Worm (Caenorhabditis elegans) whole organism, L1 larva: ENCODE measurements around the gene B0554.4.
A peak's percentile ranks its signal among the peaks of the same experiment; 100 is the strongest.

Source experiments
- aha-1 ChIP-seq: fragments of 150-350 bp; optimal IDR thresholded peaks from 2 replicates; lab custom pipeline; 2014; ENCODE audit warnings: missing biosample characterization, missing genetic modification characterization
- alr-1 ChIP-seq: fragments of 200-800 bp; sonication (Bioruptor generic); optimal IDR thresholded peaks from 2 replicates; lab custom pipeline; 2018; ENCODE audit warnings: borderline replicate concordance, mild to moderate bottlenecking, missing genetic modification characterization, missing compliant biosample characterization
- aly-2 ChIP-seq: fragments of 150-350 bp; optimal IDR thresholded peaks from 2 replicates; lab custom pipeline; 2014; ENCODE audit warnings: missing biosample characterization, missing genetic modification characterization
- ama-1 ChIP-seq: fragments of 150-350 bp; optimal IDR thresholded peaks from 2 replicates; lab custom pipeline; 2014
- ceh-8 ChIP-seq: fragments of 200-800 bp; sonication (Bioruptor generic); optimal IDR thresholded peaks from 2 replicates; lab custom pipeline; 2018; ENCODE audit warnings: mild to moderate bottlenecking, missing genetic modification characterization, moderate library complexity, missing compliant biosample characterization
- ceh-82 ChIP-seq, 3 experiments: fragments of 150-350 bp in 1 of 3; sonication (generic microtip) in 2 of 3; optimal IDR thresholded peaks; 2 replicates each; lab custom pipeline; 2014 to 2017; ENCODE audit warnings: missing biosample characterization in 3 of 3, missing genetic modification characterization in 3 of 3
- ceh-90 ChIP-seq: sonication (generic microtip); optimal IDR thresholded peaks from 2 replicates; lab custom pipeline; 2016; ENCODE audit warnings: missing genetic modification characterization, missing compliant biosample characterization
- dpl-1 ChIP-seq, 3 experiments: fragments of 150-350 bp in 2 of 3; sonication (generic microtip) in 1 of 3; optimal IDR thresholded peaks; 2 replicates each; lab custom pipeline; 2014 to 2017; ENCODE audit warnings: missing biosample characterization in 3 of 3, missing genetic modification characterization in 3 of 3, missing genetic modification reagents in 3 of 3
- dsc-1 ChIP-seq: sonication (generic microtip); optimal IDR thresholded peaks from 2 replicates; lab custom pipeline; 2016; ENCODE audit warnings: mild to moderate bottlenecking, missing genetic modification characterization, missing compliant biosample characterization
- efl-1 ChIP-seq, 4 experiments: fragments of 150-350 bp; optimal IDR thresholded peaks in 3 of 4; peaks in 1 of 4; 1 replicate in 1 of 4; 2 replicates in 3 of 4; lab custom pipeline; 2014; ENCODE audit warnings: missing biosample characterization in 2 of 4, missing genetic modification characterization in 2 of 4, missing genetic modification reagents in 2 of 4
- efl-3 ChIP-seq: fragments of 200-800 bp; sonication (Bioruptor generic); optimal IDR thresholded peaks from 2 replicates; lab custom pipeline; 2018; ENCODE audit warnings: mild to moderate bottlenecking, missing genetic modification characterization, missing compliant biosample characterization
- egl-13 ChIP-seq: sonication (generic microtip); optimal IDR thresholded peaks from 2 replicates; lab custom pipeline; 2016; ENCODE audit warnings: missing genotype, missing genetic modification reagents, missing genetic modification characterization, missing compliant biosample characterization
- egl-27 ChIP-seq, 2 experiments: fragments of 150-350 bp in 1 of 2; sonication (generic microtip); optimal IDR thresholded peaks; 3 replicates each; lab custom pipeline; 2017 to 2018; ENCODE audit warnings: missing biosample characterization in 2 of 2, missing genetic modification characterization in 2 of 2, missing genetic modification reagents in 2 of 2
- elt-2 ChIP-seq: sonication (generic microtip); optimal IDR thresholded peaks from 2 replicates; lab custom pipeline; 2016; ENCODE audit warnings: missing genetic modification characterization, mild to moderate bottlenecking, inconsistent platforms, missing compliant biosample characterization, missing genetic modification reagents
- ets-5 ChIP-seq: fragments of 200-800 bp; sonication (Bioruptor generic); IDR thresholded peaks from 2 replicates; pipeline ENCODE4 v1.3.6; 2022; ENCODE audit warnings: missing genetic modification characterization, missing compliant biosample characterization
- fos-1 ChIP-seq: fragments of 150-350 bp; optimal IDR thresholded peaks from 2 replicates; lab custom pipeline; 2014; ENCODE audit warnings: missing biosample characterization, missing genetic modification characterization
- grh-1 ChIP-seq: fragments of 200-800 bp; sonication (Bioruptor generic); IDR thresholded peaks from 2 replicates; pipeline ENCODE4 v1.3.6; 2022; ENCODE audit warnings: missing genetic modification reagents, missing genetic modification characterization, missing compliant biosample characterization
- hlh-17 ChIP-seq: fragments of 200-800 bp; sonication (Bioruptor generic); optimal IDR thresholded peaks from 2 replicates; lab custom pipeline; 2018; ENCODE audit warnings: missing genetic modification characterization, mild to moderate bottlenecking, missing compliant biosample characterization, moderate library complexity, borderline replicate concordance
- jun-1 ChIP-seq: fragments of 150-350 bp; optimal IDR thresholded peaks from 2 replicates; lab custom pipeline; 2014; ENCODE audit warnings: missing biosample characterization, missing genetic modification reagents, missing genetic modification characterization
- lin-39 ChIP-seq: fragments of 150-350 bp; optimal IDR thresholded peaks from 2 replicates; lab custom pipeline; 2014; ENCODE audit warnings: missing biosample characterization, missing genetic modification reagents, missing genetic modification characterization
- lir-3 ChIP-seq: sonication (generic microtip); optimal IDR thresholded peaks from 2 replicates; lab custom pipeline; 2016; ENCODE audit warnings: mild to moderate bottlenecking, missing genetic modification characterization, moderate library complexity, missing compliant biosample characterization; ENCODE audit not compliant: poor library complexity
- lsy-2 ChIP-seq, 2 experiments: fragments of 150-350 bp; optimal IDR thresholded peaks; 2 replicates each; lab custom pipeline; 2014; ENCODE audit warnings: missing biosample characterization in 2 of 2, missing genetic modification characterization in 2 of 2
- nhr-237 ChIP-seq: fragments of 150-350 bp; optimal IDR thresholded peaks from 2 replicates; lab custom pipeline; 2014; ENCODE audit warnings: missing biosample characterization, missing genetic modification characterization
- rnt-1 ChIP-seq: sonication (generic microtip); optimal IDR thresholded peaks from 2 replicates; lab custom pipeline; 2016; ENCODE audit warnings: mild to moderate bottlenecking, missing genetic modification characterization, moderate library complexity, missing compliant biosample characterization
- tlp-1 ChIP-seq: fragments of 150-350 bp; optimal IDR thresholded peaks from 2 replicates; lab custom pipeline; 2014; ENCODE audit warnings: missing biosample characterization, missing genetic modification characterization
- unc-62 ChIP-seq: fragments of 150-350 bp; optimal IDR thresholded peaks from 2 replicates; lab custom pipeline; 2014; ENCODE audit warnings: missing biosample characterization, missing genetic modification reagents, missing genetic modification characterization
- unc-86 ChIP-seq: sonication (generic microtip); optimal IDR thresholded peaks from 2 replicates; lab custom pipeline; 2016; ENCODE audit warnings: missing genetic modification characterization, missing compliant biosample characterization
- vab-15 ChIP-seq: sonication (generic microtip); optimal IDR thresholded peaks from 2 replicates; lab custom pipeline; 2017; ENCODE audit warnings: missing genotype, mild to moderate bottlenecking, missing genetic modification characterization, missing compliant biosample characterization
- ztf-11 ChIP-seq, 2 experiments: sonication (generic microtip); optimal IDR thresholded peaks; 2 replicates each; lab custom pipeline; 2016 to 2017; ENCODE audit warnings: missing genetic modification characterization in 2 of 2, missing biosample characterization in 1 of 2, missing compliant biosample characterization in 1 of 2
- ztf-4 ChIP-seq: fragments of 150-350 bp; optimal IDR thresholded peaks from 2 replicates; lab custom pipeline; 2014; ENCODE audit warnings: missing biosample characterization, missing genetic modification characterization

B0554.4 gene

ce11 chrV:424140-424539, 4.8 kb upstream of the B0554.4 start, which contains the start of gene B0554.5:
TSS of gene B0554.5 (plus strand) at chrV:424440.
- TF ChIP-seq ama-1 (lab: Kevin White, UChicago) (no peak), ceh-90 (no peak), egl-13 (tag; lab: Kevin White, UChicago) (no peak), rnt-1 (tag; lab: Kevin White, UChicago) (no peak)

ce11 chrV:432991-433390, 4.0 kb downstream of the B0554.4 start:
- TF ChIP-seq aha-1 (tag; lab: Kevin White, UChicago) (no peak), dpl-1 (GFP tag; optimal IDR thresholded peaks at IDR 0.05; lab: Kevin White, UChicago) (no peak), ceh-8 (GFP tag; lab: Kevin White, UChicago) (no peak), aly-2 (tag; lab: Kevin White, UChicago) (no peak), ceh-82 (tag; optimal IDR thresholded peaks at IDR 0.05; lab: Kevin White, UChicago) (no peak), unc-62 (no peak), efl-3 (GFP tag; lab: Kevin White, UChicago) (no peak), lir-3 (tag; lab: Kevin White, UChicago) (no peak), ztf-4 (no peak), alr-1 (no peak), egl-13 (tag; lab: Kevin White, UChicago) (no peak), lin-39 (no peak)
- TF ChIP-seq, all 84 proteins: peak for 0

- TF ChIP-seq tlp-1 (tag; lab: Kevin White, UChicago), result no peak
- no peak for TF ChIP-seq nhr-237
- TF ChIP-seq efl-3 (GFP tag; lab: Kevin White, UChicago), result no peak
- no peak for TF ChIP-seq jun-1 (tag; lab: Kevin White, UChicago)
- no peak for TF ChIP-seq grh-1 (GFP tag; lab: Robert Waterston, UW)
- TF ChIP-seq ets-5 (GFP tag; lab: Robert Waterston, UW), result no peak
- TF ChIP-seq fos-1 (tag; lab: Kevin White, UChicago), result no peak
Observed at ce11 chrV:433898-434297, 5.0 kb downstream of the B0554.4 start, which contains the start of gene B0554.2. TSS of gene B0554.2 (plus strand) at chrV:434198.

ce11 chrV:438094-438493, 9.2 kb downstream of the B0554.4 start, which contains the start of gene B0554.1:
TSS of gene B0554.1 (plus strand) at chrV:438394.
- TF ChIP-seq nhr-237, result no peak
- TF ChIP-seq, all 84 proteins: peak for 0

ce11 chrV:439183-439749, 10.3 kb downstream of the B0554.4 start:
- TF ChIP-seq efl-1 (optimal IDR thresholded peaks at IDR 0.05; lab: Kevin White, UChicago) (no peak), efl-1 (GFP tag; optimal IDR thresholded peaks at IDR 0.05 in 1 of 2; lab: Kevin White, UChicago) (peak in 1 of 2 experiments; percentile 21), elt-2 (tag; lab: Kevin White, UChicago) (no peak), dsc-1 (tag; lab: Kevin White, UChicago) (no peak)

- TF ChIP-seq egl-27 (tag; optimal IDR thresholded peaks at IDR 0.05; lab: Kevin White, UChicago) (no peak), hlh-17 (GFP tag; lab: Kevin White, UChicago) (no peak), ceh-82 (tag; optimal IDR thresholded peaks at IDR 0.05; lab: Kevin White, UChicago) (no peak), lsy-2 (tag; optimal IDR thresholded peaks at IDR 0.05; lab: Kevin White, UChicago) (no peak), ztf-11 (tag; optimal IDR thresholded peaks at IDR 0.05; lab: Kevin White, UChicago) (no peak), ets-5 (GFP tag; lab: Robert Waterston, UW) (no peak)
Observed at ce11 chrV:440923-441322, 12.0 kb downstream of the B0554.4 start, which contains the start of gene B0554.7. TSS of gene B0554.7 (minus strand) at chrV:441023.

- TF ChIP-seq unc-86 (tag; lab: Kevin White, UChicago), result no peak
- TF ChIP-seq vab-15 (tag; lab: Kevin White, UChicago), result no peak
- TF ChIP-seq, all 84 proteins: peak for 0
Observed at ce11 chrV:443193-443592, 14.2 kb downstream of the B0554.4 start, which contains the start of gene srh-33. TSS of gene srh-33 (minus strand) at chrV:443293.
